Fruit fly (Drosophila melanogaster): ENCODE results near the gene Cht11.
A peak's percentile ranks its signal among the peaks of the same experiment; 100 is the strongest.

Gene Cht11

DNA sequence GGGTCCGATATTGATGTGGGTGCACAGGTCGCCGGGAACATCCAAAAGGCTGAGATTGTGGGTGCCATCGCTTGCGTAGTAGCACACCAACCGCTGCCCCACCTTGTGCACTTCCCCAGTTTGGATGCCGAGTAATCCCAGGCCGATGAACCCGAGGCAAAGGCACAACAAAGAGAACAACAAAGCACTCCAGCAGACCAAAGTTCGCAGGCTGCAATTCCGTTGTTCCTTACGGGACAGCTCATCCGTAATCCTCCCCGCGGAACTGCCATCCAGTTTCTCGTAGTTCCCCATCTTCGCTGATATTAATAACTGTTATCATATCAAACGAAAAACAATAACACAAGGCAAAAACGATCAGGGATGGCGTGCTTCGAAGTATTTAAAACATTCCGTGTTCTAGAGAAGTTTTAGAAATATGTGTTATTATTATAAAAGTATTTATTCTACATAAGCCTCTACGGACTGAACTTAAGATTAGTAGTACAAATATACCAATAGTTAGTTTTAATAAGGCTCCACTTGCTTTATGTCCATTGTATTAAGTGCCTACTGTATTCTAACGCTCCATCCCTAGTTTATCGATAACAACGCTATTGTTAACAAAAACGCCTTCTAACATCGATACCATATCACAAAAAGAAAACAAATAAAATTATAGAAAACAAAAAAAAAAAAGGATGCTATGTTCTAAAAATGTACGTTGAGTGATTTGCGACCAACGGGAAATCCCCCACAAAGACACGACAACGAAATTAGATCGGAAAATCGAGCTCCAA lies at the start of gene Cht11, which contains the start of gene CG4558 (continued):
- TF ChIP-seq sqz (GFP tag; optimal IDR thresholded peaks at IDR 0.05) (peak; percentile 52), Ada2b (GFP tag; IDR thresholded peaks at IDR 0.05) (peak; percentile 77), Med (GFP tag) (peak; percentile 94), peb (GFP tag; IDR thresholded peaks at IDR 0.05) (peak; percentile 70), disco-r (GFP tag; optimal IDR thresholded peaks at IDR 0.05) (no peak), abd-A (tag; optimal IDR thresholded peaks at IDR 0.05) (peak; percentile 49), sim (GFP tag; IDR thresholded peaks at IDR 0.05) (no peak), pfk (GFP tag; optimal IDR thresholded peaks at IDR 0.05) (peak; percentile 23), Abd-B (GFP tag; optimal IDR thresholded peaks at IDR 0.05) (peak; percentile 82), CG11696 (GFP tag; IDR thresholded peaks at IDR 0.05) (peak; percentile 41; the same call in 1 of the 2 replicates), pho (GFP tag; optimal IDR thresholded peaks at IDR 0.05) (peak; percentile 66), sisA (GFP tag; IDR thresholded peaks at IDR 0.05) (peak; percentile 87), CG31388 (GFP tag; optimal IDR thresholded peaks at IDR 0.05) (peak; percentile 41), tin (GFP tag; optimal IDR thresholded peaks at IDR 0.05) (peak; percentile 80), CG3163 (GFP tag; optimal IDR thresholded peaks at IDR 0.05) (peak; percentile 8), hth (optimal IDR thresholded peaks at IDR 0.05) (no peak), Lim3 (GFP tag; IDR thresholded peaks at IDR 0.05) (no peak), CG7745 (tag; optimal IDR thresholded peaks at IDR 0.05) (no peak), Mrtf (GFP tag; IDR thresholded peaks at IDR 0.05) (peak; percentile 76; the same call in 2 of the 3 replicates), CG12659 (GFP tag; optimal IDR thresholded peaks at IDR 0.05) (peak; percentile 88), lov (optimal IDR thresholded peaks at IDR 0.05) (no peak), lov (GFP tag; IDR thresholded peaks at IDR 0.05) (0 out of 3 replicates have a peak, but pooled peaks have one; percentile 51), fd64A (GFP tag; optimal IDR thresholded peaks at IDR 0.05) (no peak), CG10321 (GFP tag; IDR thresholded peaks at IDR 0.05) (0 out of 2 replicates have a peak, but pooled peaks have one; percentile 52), CG11247 (GFP tag; IDR thresholded peaks at IDR 0.05) (peak; percentile 76), Atf3 (GFP tag; optimal IDR thresholded peaks at IDR 0.05) (peak; percentile 54), chinmo (GFP tag; IDR thresholded peaks at IDR 0.05; ENCODE audit: partially characterized antibody) (0 out of 4 replicates have a peak, but pooled peaks have one; percentile 17), emc (GFP tag; optimal IDR thresholded peaks at IDR 0.05) (no peak), Sox100B (GFP tag; optimal IDR thresholded peaks at IDR 0.05) (peak; percentile 76), CG4328 (GFP tag; optimal IDR thresholded peaks at IDR 0.05) (peak; percentile 68), CG17328 (GFP tag; IDR thresholded peaks at IDR 0.05) (peak; percentile 82), Bgb (GFP tag; IDR thresholded peaks at IDR 0.05; ENCODE audit: partially characterized antibody) (0 out of 2 replicates have a peak, but pooled peaks have one; percentile 20), CG7987 (GFP tag; optimal IDR thresholded peaks at IDR 0.05) (no peak), croc (GFP tag; conservative IDR thresholded peaks at IDR 0.05) (peak; percentile 75), CG17385 (GFP tag; optimal IDR thresholded peaks at IDR 0.05) (peak; percentile 77), ab (GFP tag; optimal IDR thresholded peaks at IDR 0.05) (no peak), sd (tag; optimal IDR thresholded peaks at IDR 0.05) (peak; percentile 74), trh (GFP tag; optimal IDR thresholded peaks at IDR 0.05) (peak; percentile 13), CG12071 (GFP tag; optimal IDR thresholded peaks at IDR 0.05) (peak; percentile 15), Dad (GFP tag; optimal IDR thresholded peaks at IDR 0.05) (no peak), CG6813 (GFP tag; optimal IDR thresholded peaks at IDR 0.05) (peak; percentile 56), dmrt11E (tag; optimal IDR thresholded peaks at IDR 0.05) (peak; percentile 74), zen2 (GFP tag; IDR thresholded peaks at IDR 0.05; ENCODE audit: partially characterized antibody) (no peak; the same call in 2 of the 3 replicates), CrebB (tag; optimal IDR thresholded peaks at IDR 0.05) (peak; percentile 49), CG4820 (GFP tag; optimal IDR thresholded peaks at IDR 0.05) (peak; percentile 62), hb (GFP tag; IDR thresholded peaks at IDR 0.05; ENCODE audit: partially characterized antibody) (0 out of 3 replicates have a peak, but pooled peaks have one; percentile 42), usp (GFP tag; optimal IDR thresholded peaks at IDR 0.05) (no peak), CG8478 (optimal IDR thresholded peaks at IDR 0.05) (no peak), CG9727 (GFP tag; optimal IDR thresholded peaks at IDR 0.05) (peak; percentile 76)
